Worm (Caenorhabditis elegans): ENCODE data around the gene F54B11.10.

F54B11.10 gene

DNA sequence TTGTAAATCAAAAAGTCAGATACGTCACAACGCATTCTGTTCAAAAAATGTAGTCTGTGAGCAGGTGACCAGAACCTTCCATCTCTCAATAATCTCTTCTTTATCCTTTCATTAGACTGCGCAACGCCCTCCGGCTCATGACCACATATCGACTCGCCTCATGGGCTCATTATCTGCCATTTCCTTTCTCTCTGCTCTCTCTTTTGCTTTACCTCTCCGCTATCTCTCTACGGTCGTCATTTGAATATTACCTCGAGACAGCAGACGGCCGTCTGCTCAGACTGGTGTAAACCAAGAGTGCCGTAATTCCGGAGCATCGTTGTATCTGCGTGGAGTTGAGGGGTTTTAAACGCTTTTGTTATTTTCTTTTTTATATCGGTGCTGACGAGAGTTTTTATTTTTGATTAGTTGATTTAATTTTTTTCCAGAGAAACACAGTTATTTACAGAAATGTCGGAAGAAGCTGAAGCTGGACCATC, 16.1 kb downstream of the F54B11.10 start, which contains the start of gene bra-1 (continued):
- TF ChIP-seq snpc-1.1 (tag; optimal IDR thresholded peaks at IDR 0.05; ENCODE audit: insufficient read depth): no peak
- TF ChIP-seq chd-7 (tag; optimal IDR thresholded peaks at IDR 0.05): no peak
- TF ChIP-seq bed-1 (GFP tag; IDR thresholded peaks at IDR 0.05): no peak
- TF ChIP-seq dox-1 (GFP tag; IDR thresholded peaks at IDR 0.05): peak; percentile 50; the same call in 1 of the 2 replicates
- TF ChIP-seq hsf-1 (GFP tag; IDR thresholded peaks at IDR 0.05): no peak
- TF ChIP-seq Y53F4B.3 (GFP tag; IDR thresholded peaks at IDR 0.05): no peak
- no peak for TF ChIP-seq nhr-120 (GFP tag; IDR thresholded peaks at IDR 0.05)
- no peak for TF ChIP-seq unc-62 (GFP tag; optimal IDR thresholded peaks at IDR 0.05)
- no peak for TF ChIP-seq egl-44 (GFP tag; IDR thresholded peaks at IDR 0.05)
- no peak for TF ChIP-seq hrde-1 (tag; optimal IDR thresholded peaks at IDR 0.05; ENCODE audit: borderline replicate concordance)
- TF ChIP-seq egl-18 (GFP tag; IDR thresholded peaks at IDR 0.05): no peak
- TF ChIP-seq bed-2 (GFP tag; IDR thresholded peaks at IDR 0.05): no peak
- no peak for TF ChIP-seq K11D2.4 (GFP tag; IDR thresholded peaks at IDR 0.05)
- no peak for TF ChIP-seq B0035.1 (tag; optimal IDR thresholded peaks at IDR 0.05)

DNA sequence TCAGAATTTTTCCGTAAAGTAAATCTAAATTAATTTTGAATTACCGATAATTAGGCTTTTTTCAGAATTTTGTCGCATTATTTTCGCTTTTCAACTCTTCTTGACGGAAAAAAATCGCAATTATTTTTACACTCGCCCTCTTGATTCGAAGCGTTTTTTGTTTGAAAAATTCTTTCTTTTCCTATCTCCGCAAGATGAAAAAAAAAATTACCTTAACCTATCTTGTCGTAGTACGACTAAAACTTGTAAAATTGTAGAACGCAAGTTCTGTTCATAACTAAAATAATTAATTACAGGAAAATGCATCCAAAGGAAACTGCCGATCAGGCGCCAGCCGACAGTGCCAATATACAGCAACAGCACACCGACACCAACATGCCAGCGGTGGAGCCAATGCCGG, 18.2 kb downstream of the F54B11.10 start, which contains the start of gene F54B11.7:
Gene F54B11.7, plus strand, starts transcription at position 301 of the 400 bp plus-strand sequence.
- no peak for TF ChIP-seq B0261.1 (tag; optimal IDR thresholded peaks at IDR 0.05)
- TF ChIP-seq hsf-1 (GFP tag; IDR thresholded peaks at IDR 0.05): no peak
- no peak for TF ChIP-seq him-1 (tag; optimal IDR thresholded peaks at IDR 0.05)
- no peak for TF ChIP-seq nhr-120 (GFP tag; IDR thresholded peaks at IDR 0.05)
- no peak for TF ChIP-seq ccch-3 (GFP tag; optimal IDR thresholded peaks at IDR 0.05)
- TF ChIP-seq F55B11.4 (tag; optimal IDR thresholded peaks at IDR 0.05; ENCODE audit: borderline replicate concordance, insufficient read depth): no peak
- TF ChIP-seq F22D6.2 (tag; optimal IDR thresholded peaks at IDR 0.05): no peak
- TF ChIP-seq nhr-80 (tag; optimal IDR thresholded peaks at IDR 0.05): no peak
- no peak for TF ChIP-seq dpl-1 (GFP tag; optimal IDR thresholded peaks at IDR 0.05)
- TF ChIP-seq lin-40 (tag; optimal IDR thresholded peaks at IDR 0.05): no peak
- no peak for TF ChIP-seq F52B5.7 (tag; optimal IDR thresholded peaks at IDR 0.05)

DNA sequence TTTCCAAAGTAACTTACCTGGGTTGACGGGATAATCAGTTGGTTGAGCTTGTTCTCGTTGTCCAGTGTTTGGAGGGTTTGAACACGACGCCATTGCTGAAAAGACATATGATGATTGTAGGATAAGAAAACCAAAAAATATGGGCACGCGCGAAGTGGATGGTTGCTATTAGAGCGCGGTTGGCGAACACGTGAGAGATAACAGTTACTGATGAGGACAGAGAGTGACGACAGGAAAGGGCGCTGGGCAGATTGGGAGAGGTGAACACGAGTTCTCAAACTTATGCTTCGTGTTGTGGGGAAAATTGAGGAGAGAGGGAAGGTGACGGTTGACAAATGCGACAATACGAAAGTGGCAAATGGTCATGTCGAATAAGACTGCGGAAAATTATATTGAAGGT, 21.9 kb downstream of the F54B11.10 start, which contains the start of gene F54B11.8:
Gene F54B11.8, minus strand, starts transcription at position 101 of the 400 bp plus-strand sequence.
- TF ChIP-seq ama-1 (optimal IDR thresholded peaks at IDR 0.05) (no peak), ama-1 (GFP tag; optimal IDR thresholded peaks at IDR 0.05) (no peak), nfya-1 (tag; optimal IDR thresholded peaks at IDR 0.05; ENCODE audit: borderline replicate concordance, insufficient read depth) (no peak), ekl-4 (GFP tag; IDR thresholded peaks at IDR 0.05) (peak; percentile 14; the same call in 1 of the 2 replicates)

ce11 chrX:13604946-13605617, 23.2 kb downstream of the F54B11.10 start, which contains the start of gene F54B11.9:
Gene F54B11.9 (plus strand): TSS chrX:13605567.
- TF ChIP-seq dpl-1 (GFP tag; optimal IDR thresholded peaks at IDR 0.05) (no peak), madf-6 (GFP tag; IDR thresholded peaks at IDR 0.05) (no peak), ccch-3 (GFP tag; optimal IDR thresholded peaks at IDR 0.05) (no peak), cebp-1 (GFP tag; IDR thresholded peaks at IDR 0.05) (no peak), cebp-1 (tag; optimal IDR thresholded peaks at IDR 0.05) (no peak), nfya-2 (GFP tag; IDR thresholded peaks at IDR 0.05) (no peak), nhr-179 (tag; optimal IDR thresholded peaks at IDR 0.05) (no peak), sdz-38 (tag; optimal IDR thresholded peaks at IDR 0.05) (no peak), zfh-2 (GFP tag; conservative IDR thresholded peaks at IDR 0.05) (no peak), K11D2.4 (GFP tag; IDR thresholded peaks at IDR 0.05) (no peak), K12H6.12 (tag; optimal IDR thresholded peaks at IDR 0.05) (no peak), tbp1 (GFP tag; optimal IDR thresholded peaks at IDR 0.05) (no peak), Y67H2A.10 (GFP tag; conservative IDR thresholded peaks at IDR 0.05) (no peak), hrde-1 (tag; optimal IDR thresholded peaks at IDR 0.05; ENCODE audit: borderline replicate concordance) (no peak), ekl-4 (GFP tag; IDR thresholded peaks at IDR 0.05) (no peak), pbrm-1 (GFP tag; IDR thresholded peaks at IDR 0.05) (no peak), let-607 (tag; optimal IDR thresholded peaks at IDR 0.05) (no peak), mel-28 (tag; optimal IDR thresholded peaks at IDR 0.05; ENCODE audit: borderline replicate concordance) (no peak), efl-1 (GFP tag; optimal IDR thresholded peaks at IDR 0.05) (no peak), cebp-2 (GFP tag; IDR thresholded peaks at IDR 0.05) (no peak), F39B2.1 (GFP tag; IDR thresholded peaks at IDR 0.05) (no peak)

Measured in whole organism, young adult.